Fruit fly (Drosophila melanogaster) whole organism, embryonic: ENCODE data around the gene CG43271.
A peak's percentile ranks its signal among the peaks of the same experiment; 100 is the strongest.

Source experiments
- B-H1 ChIP-seq: fragments of 200-800 bp; sonication (Bioruptor generic); IDR thresholded peaks from 3 replicates; pipeline ENCODE4 v1.3.6; 2022; ENCODE audit warnings: missing biosample characterization, missing genetic modification characterization
- CG10321 ChIP-seq: fragments of 200-800 bp; sonication (Bioruptor generic); IDR thresholded peaks from 2 replicates; pipeline ENCODE4 v1.3.6; 2022; ENCODE audit warnings: missing biosample characterization, missing genetic modification characterization
- CG13287 ChIP-seq: fragments of 200-800 bp; sonication (Bioruptor generic); IDR thresholded peaks from 2 replicates; pipeline ENCODE4 v1.3.6; 2022; ENCODE audit warnings: missing biosample characterization, missing genetic modification characterization; ENCODE audit not compliant: partially characterized antibody
- CG2202 ChIP-seq: fragments of 200-800 bp; sonication (Bioruptor generic); optimal IDR thresholded peaks from 2 replicates; lab custom pipeline; 2018; ENCODE audit warnings: missing biosample characterization, mild to moderate bottlenecking, missing genetic modification characterization
- CG31224 ChIP-seq: fragments of 200-800 bp; sonication (Bioruptor generic); IDR thresholded peaks from 2 replicates; pipeline ENCODE4 v1.3.6; 2022; ENCODE audit warnings: missing biosample characterization, missing genetic modification characterization
- CG31441 ChIP-seq: fragments of 200-800 bp; sonication (Bioruptor generic); IDR thresholded peaks from 2 replicates; pipeline ENCODE4 v1.3.6; 2022; ENCODE audit warnings: missing biosample characterization, missing genetic modification characterization
- CG4360 ChIP-seq: fragments of 200-800 bp; sonication (Bioruptor generic); IDR thresholded peaks from 2 replicates; pipeline ENCODE4 v1.3.6; 2022; ENCODE audit warnings: missing biosample characterization, missing genetic modification characterization
- CG6854 ChIP-seq: fragments of 200-800 bp; sonication (Bioruptor generic); optimal IDR thresholded peaks from 3 replicates; lab custom pipeline; 2017; ENCODE audit warnings: missing biosample characterization, mild to moderate bottlenecking, missing genetic modification characterization
- CG8281 ChIP-seq: fragments of 200-800 bp; sonication (Bioruptor generic); optimal IDR thresholded peaks from 2 replicates; lab custom pipeline; 2018; ENCODE audit warnings: missing biosample characterization, mild to moderate bottlenecking, missing genetic modification characterization, moderate library complexity
- CG8290 ChIP-seq, 3 experiments: fragments of 200-800 bp; sonication (Bioruptor generic); optimal IDR thresholded peaks; 2 replicates each; lab custom pipeline; 2016 to 2019; ENCODE audit warnings: missing biosample characterization in 3 of 3, missing genetic modification characterization in 3 of 3, mild to moderate bottlenecking in 2 of 3, moderate library complexity in 1 of 3
- CG8359 ChIP-seq: fragments of 200-800 bp; sonication (Bioruptor generic); optimal IDR thresholded peaks from 2 replicates; lab custom pipeline; 2017; ENCODE audit warnings: missing biosample characterization, mild to moderate bottlenecking, missing genetic modification characterization, borderline replicate concordance
- CG9609 ChIP-seq: fragments of 200-800 bp; sonication (Bioruptor generic); optimal IDR thresholded peaks from 3 replicates; lab custom pipeline; 2016; ENCODE audit warnings: missing biosample characterization, missing genetic modification characterization
- CrebB ChIP-seq: fragments of 200-800 bp; sonication (Bioruptor generic); optimal IDR thresholded peaks from 3 replicates; lab custom pipeline; 2018; ENCODE audit warnings: missing biosample characterization, mild to moderate bottlenecking, missing genetic modification characterization
- Dek ChIP-seq: fragments of 200-800 bp; sonication (Bioruptor generic); optimal IDR thresholded peaks from 3 replicates; lab custom pipeline; 2019; ENCODE audit warnings: missing biosample characterization, mild to moderate bottlenecking, missing genetic modification characterization, moderate library complexity
- Dll ChIP-seq: fragments of 200-800 bp; sonication (Bioruptor generic); IDR thresholded peaks from 4 replicates; pipeline ENCODE4 v1.3.6; 2022; ENCODE audit warnings: missing biosample characterization, missing genetic modification characterization; ENCODE audit not compliant: partially characterized antibody
- Eip74EF ChIP-seq, 2 experiments: fragments of 200-800 bp in 1 of 2; fragments of >200 bp in 1 of 2; sonication (Bioruptor generic) in 1 of 2; optimal IDR thresholded peaks; 2 replicates each; lab custom pipeline; 2017 to 2019; ENCODE audit warnings: missing biosample characterization in 2 of 2, missing genetic modification characterization in 2 of 2, mild to moderate bottlenecking in 1 of 2, moderate library complexity in 1 of 2
- Hey ChIP-seq: fragments of 200-800 bp; sonication (Bioruptor generic); optimal IDR thresholded peaks from 3 replicates; lab custom pipeline; 2018; ENCODE audit warnings: missing biosample characterization, mild to moderate bottlenecking, missing genetic modification characterization
- Lpt ChIP-seq: fragments of >200 bp; optimal IDR thresholded peaks from 2 replicates; lab custom pipeline; 2018; ENCODE audit warnings: missing biosample characterization, missing genetic modification characterization
- Mrtf ChIP-seq: fragments of 200-800 bp; sonication (Bioruptor generic); IDR thresholded peaks from 3 replicates; pipeline ENCODE4 v1.3.6; 2022; ENCODE audit warnings: missing biosample characterization, missing genetic modification characterization
- Myb ChIP-seq: fragments of 200-800 bp; sonication (Bioruptor generic); optimal IDR thresholded peaks from 2 replicates; lab custom pipeline; 2016; ENCODE audit warnings: missing biosample characterization, missing genetic modification characterization
- NC2β ChIP-seq: fragments of 200-800 bp; sonication (Bioruptor generic); optimal IDR thresholded peaks from 2 replicates; lab custom pipeline; 2016; ENCODE audit warnings: missing biosample characterization, missing genetic modification characterization
- Ravus ChIP-seq: fragments of 200-800 bp; sonication (Bioruptor generic); IDR thresholded peaks from 2 replicates; pipeline ENCODE4 v1.3.6; 2022; ENCODE audit warnings: missing biosample characterization, missing genetic modification characterization
- Sry-β ChIP-seq: fragments of 200-800 bp; sonication (Bioruptor generic); optimal IDR thresholded peaks from 2 replicates; lab custom pipeline; 2018; ENCODE audit warnings: missing biosample characterization, mild to moderate bottlenecking, missing genetic modification characterization, moderate library complexity
- Ssrp ChIP-seq: fragments of 200-800 bp; sonication (Bioruptor generic); optimal IDR thresholded peaks from 2 replicates; lab custom pipeline; 2018; ENCODE audit warnings: missing biosample characterization, mild to moderate bottlenecking, missing genetic modification characterization, moderate library complexity
- Stat92E ChIP-seq, 3 experiments: fragments of >200 bp in 2 of 3; fragments of 200-800 bp in 1 of 3; sonication (Bioruptor generic) in 1 of 3; optimal IDR thresholded peaks; 2 replicates each; lab custom pipeline; 2017 to 2019; ENCODE audit warnings: missing biosample characterization in 3 of 3, missing genetic modification characterization in 3 of 3, mild to moderate bottlenecking in 1 of 3, moderate library complexity in 1 of 3
- Tbp ChIP-seq: fragments of >200 bp; optimal IDR thresholded peaks from 2 replicates; lab custom pipeline; 2018; ENCODE audit warnings: missing biosample characterization, missing genetic modification characterization
- Vsx1 ChIP-seq: fragments of 200-800 bp; sonication (Bioruptor generic); optimal IDR thresholded peaks from 2 replicates; lab custom pipeline; 2017; ENCODE audit warnings: missing biosample characterization, mild to moderate bottlenecking, missing genetic modification characterization, missing genetic modification reagents
- abd-A ChIP-seq: fragments of 200-800 bp; sonication (Bioruptor generic); optimal IDR thresholded peaks from 3 replicates; lab custom pipeline; 2019; ENCODE audit warnings: missing biosample characterization, mild to moderate bottlenecking, missing genetic modification characterization, moderate library complexity
- chinmo ChIP-seq: fragments of 200-800 bp; sonication (Bioruptor generic); IDR thresholded peaks from 4 replicates; pipeline ENCODE4 v1.3.6; 2022; ENCODE audit warnings: missing biosample characterization, missing genetic modification characterization; ENCODE audit not compliant: partially characterized antibody
- cwo ChIP-seq: fragments of 200-800 bp; sonication (Bioruptor generic); optimal IDR thresholded peaks from 3 replicates; lab custom pipeline; 2017; ENCODE audit warnings: missing biosample characterization, missing genetic modification characterization, mild to moderate bottlenecking, moderate library complexity, missing genetic modification reagents
- dimm ChIP-seq: fragments of 200-800 bp; sonication (Bioruptor generic); IDR thresholded peaks from 2 replicates; pipeline ENCODE4 v1.3.6; 2022; ENCODE audit warnings: missing biosample characterization, missing genetic modification characterization
- fd96Cb ChIP-seq: fragments of 200-800 bp; sonication (Bioruptor generic); optimal IDR thresholded peaks from 2 replicates; lab custom pipeline; 2018; ENCODE audit warnings: missing biosample characterization, mild to moderate bottlenecking, missing genetic modification characterization, moderate library complexity
- fu2 ChIP-seq: fragments of 200-800 bp; sonication (Bioruptor generic); optimal IDR thresholded peaks from 2 replicates; lab custom pipeline; 2016; ENCODE audit warnings: missing biosample characterization, missing genetic modification characterization
- gsb ChIP-seq: fragments of 200-800 bp; sonication (Bioruptor generic); IDR thresholded peaks from 2 replicates; pipeline ENCODE4 v1.3.6; 2022; ENCODE audit warnings: missing biosample characterization, missing genetic modification characterization
- gsb-n ChIP-seq: fragments of 200-800 bp; sonication (Bioruptor generic); optimal IDR thresholded peaks from 3 replicates; lab custom pipeline; 2018; ENCODE audit warnings: missing biosample characterization, mild to moderate bottlenecking, missing genetic modification characterization
- hth ChIP-seq: fragments of >200 bp; optimal IDR thresholded peaks from 2 replicates; lab custom pipeline; 2017; ENCODE audit warnings: inconsistent platforms
- lilli ChIP-seq: fragments of 200-800 bp; sonication (Bioruptor generic); optimal IDR thresholded peaks from 3 replicates; lab custom pipeline; 2016; ENCODE audit warnings: missing biosample characterization, missing genetic modification characterization
- maf-S ChIP-seq: fragments of 200-800 bp; sonication (Bioruptor generic); optimal IDR thresholded peaks from 2 replicates; lab custom pipeline; 2016; ENCODE audit warnings: missing biosample characterization, missing genetic modification characterization
- org-1 ChIP-seq: fragments of 200-800 bp; sonication (Bioruptor generic); optimal IDR thresholded peaks from 2 replicates; lab custom pipeline; 2017; ENCODE audit warnings: missing biosample characterization, missing genetic modification characterization
- pb ChIP-seq: fragments of 200-800 bp; sonication (Bioruptor generic); optimal IDR thresholded peaks from 3 replicates; lab custom pipeline; 2016; ENCODE audit warnings: missing biosample characterization, missing genetic modification characterization
- pho ChIP-seq: fragments of 200-800 bp; sonication (Bioruptor generic); optimal IDR thresholded peaks from 2 replicates; lab custom pipeline; 2016; ENCODE audit warnings: missing biosample characterization, missing genetic modification characterization
- phol ChIP-seq: fragments of 200-800 bp; sonication (Bioruptor generic); optimal IDR thresholded peaks from 3 replicates; lab custom pipeline; 2018; ENCODE audit warnings: missing biosample characterization, mild to moderate bottlenecking, missing genetic modification characterization, moderate library complexity
- pzg ChIP-seq: fragments of 200-800 bp; sonication (Bioruptor generic); optimal IDR thresholded peaks from 3 replicates; lab custom pipeline; 2018; ENCODE audit warnings: missing biosample characterization, mild to moderate bottlenecking, missing genetic modification characterization, moderate library complexity
- ro ChIP-seq: fragments of 200-800 bp; sonication (Bioruptor generic); IDR thresholded peaks from 2 replicates; pipeline ENCODE4 v1.3.6; 2022; ENCODE audit warnings: missing biosample characterization, missing genetic modification characterization
- sens-2 ChIP-seq: fragments of 200-800 bp; sonication (Bioruptor generic); IDR thresholded peaks from 2 replicates; pipeline ENCODE4 v1.3.6; 2022; ENCODE audit warnings: missing biosample characterization, missing genetic modification characterization
- slbo ChIP-seq: fragments of 200-800 bp; sonication (Bioruptor generic); IDR thresholded peaks from 2 replicates; pipeline ENCODE4 v1.3.6; 2022; ENCODE audit warnings: missing biosample characterization, missing genetic modification characterization
- tgo ChIP-seq: fragments of 200-800 bp; sonication (Bioruptor generic); IDR thresholded peaks from 3 replicates; pipeline ENCODE4 v1.3.6; 2022; ENCODE audit warnings: missing biosample characterization, missing genetic modification characterization
- tio ChIP-seq: fragments of 200-800 bp; sonication (Bioruptor generic); optimal IDR thresholded peaks from 2 replicates; lab custom pipeline; 2017; ENCODE audit warnings: missing biosample characterization, missing genetic modification characterization, inconsistent platforms
- yki ChIP-seq: fragments of >200 bp; optimal IDR thresholded peaks from 3 replicates; lab custom pipeline; 2018
- zf30C ChIP-seq: fragments of 200-800 bp; sonication (Bioruptor generic); optimal IDR thresholded peaks from 3 replicates; lab custom pipeline; 2018; ENCODE audit warnings: missing biosample characterization, mild to moderate bottlenecking, missing genetic modification characterization
- zfh1 ChIP-seq: fragments of 200-800 bp; sonication (Bioruptor generic); IDR thresholded peaks from 3 replicates; pipeline ENCODE4 v1.3.6; 2022; ENCODE audit warnings: missing biosample characterization, missing genetic modification characterization

Gene CG43271

dm6 chr2L:17963071-17963567, 48.3 kb upstream of the CG43271 start, which contains the start of gene CG5674 (continued):
- TF ChIP-seq CG31441 = no peak
- no peak for TF ChIP-seq dimm (GFP tag; lab: Robert Waterston, UW)
- TF ChIP-seq Dek = no peak
- no peak for TF ChIP-seq cwo (GFP tag; lab: Kevin White, UChicago)
- TF ChIP-seq org-1 (GFP tag; lab: Kevin White, UChicago) = no peak
- no peak for TF ChIP-seq maf-S (GFP tag; lab: Kevin White, UChicago)
- peak; percentile 86 for TF ChIP-seq CG13287 (GFP tag; lab: Robert Waterston, UW)
- TF ChIP-seq Ssrp = no peak
- no peak for TF ChIP-seq Sry-β (GFP tag; lab: Kevin White, UChicago)
- peak; percentile 68 for TF ChIP-seq pho (GFP tag; lab: Kevin White, UChicago)
- no peak for TF ChIP-seq CG4360 (GFP tag; lab: Robert Waterston, UW)
- TF ChIP-seq CrebB = peak; percentile 14
- no peak for TF ChIP-seq CG8359 (GFP tag; lab: Kevin White, UChicago)
- no peak for TF ChIP-seq pb (GFP tag; lab: Kevin White, UChicago)
- no peak for TF ChIP-seq CG6854 (GFP tag; lab: Kevin White, UChicago)
- TF ChIP-seq fd96Cb (tag; lab: Kevin White, UChicago) = peak; percentile 12
- TF ChIP-seq Stat92E (GFP tag; optimal IDR thresholded peaks at IDR 0.05; lab: Kevin White, UChicago) = no peak
- TF ChIP-seq gsb-n (tag; lab: Kevin White, UChicago) = no peak
- no peak for TF ChIP-seq ro (GFP tag; lab: Robert Waterston, UW)
- TF ChIP-seq phol (tag; lab: Kevin White, UChicago) = peak; percentile 72
- TF ChIP-seq Eip74EF (GFP tag; optimal IDR thresholded peaks at IDR 0.05; lab: Kevin White, UChicago) = no peak
- TF ChIP-seq CG10321 (GFP tag; lab: Robert Waterston, UW) = peak; percentile 10; the same call in 1 of the 2 replicates
- no peak for TF ChIP-seq abd-A
- TF ChIP-seq gsb (GFP tag; lab: Robert Waterston, UW) = no peak
- TF ChIP-seq sens-2 = no peak
- peak; percentile 84 for TF ChIP-seq Dll (GFP tag; lab: Robert Waterston, UW)
- TF ChIP-seq CG9609 = peak; percentile 67
- TF ChIP-seq chinmo (GFP tag; lab: Robert Waterston, UW) = peak; percentile 86; the same call in 3 of the 4 replicates
- TF ChIP-seq zfh1 (GFP tag; lab: Robert Waterston, UW) = peak; percentile 66; the same call in 2 of the 3 replicates
- TF ChIP-seq hth (lab: Kevin White, UChicago) = no peak
- TF ChIP-seq fu2 (GFP tag; lab: Kevin White, UChicago) = peak; percentile 44
- no peak for TF ChIP-seq Vsx1 (GFP tag; lab: Kevin White, UChicago)
- TF ChIP-seq Mrtf (GFP tag; lab: Robert Waterston, UW) = no peak
- TF ChIP-seq Ravus = no peak
- no peak for TF ChIP-seq CG8281 (tag; lab: Kevin White, UChicago)
- TF ChIP-seq pzg (GFP tag; lab: Kevin White, UChicago) = peak; percentile 89
- TF ChIP-seq CG8290 (GFP tag; optimal IDR thresholded peaks at IDR 0.05; lab: Kevin White, UChicago) = no peak
- no peak for TF ChIP-seq CG8290 (tag; optimal IDR thresholded peaks at IDR 0.05; lab: Kevin White, UChicago)
- peak; percentile 94 for TF ChIP-seq zf30C (GFP tag; lab: Kevin White, UChicago)
- TF ChIP-seq Lpt = no peak
- TF ChIP-seq Myb (GFP tag; lab: Kevin White, UChicago) = no peak
- TF ChIP-seq Tbp (GFP tag; lab: Kevin White, UChicago) = no peak
- TF ChIP-seq yki = peak; percentile 26
- TF ChIP-seq tio = no peak
- no peak for TF ChIP-seq CG2202 (tag; lab: Kevin White, UChicago)
- TF ChIP-seq Hey (tag; lab: Kevin White, UChicago) = no peak
- peak; percentile 33; the same call in 1 of the 3 replicates for TF ChIP-seq tgo
- TF ChIP-seq slbo = peak; percentile 76
- TF ChIP-seq B-H1 (GFP tag; lab: Robert Waterston, UW) = no peak
- no peak for TF ChIP-seq NC2β (GFP tag; lab: Kevin White, UChicago)
- TF ChIP-seq lilli (GFP tag; lab: Kevin White, UChicago) = no peak
- peak; percentile 24; the same call in 1 of the 2 replicates for TF ChIP-seq CG31224 (GFP tag; lab: Robert Waterston, UW)
